Fruit fly (Drosophila melanogaster): Measurements from ENCODE around the gene ACXD.

DNA sequence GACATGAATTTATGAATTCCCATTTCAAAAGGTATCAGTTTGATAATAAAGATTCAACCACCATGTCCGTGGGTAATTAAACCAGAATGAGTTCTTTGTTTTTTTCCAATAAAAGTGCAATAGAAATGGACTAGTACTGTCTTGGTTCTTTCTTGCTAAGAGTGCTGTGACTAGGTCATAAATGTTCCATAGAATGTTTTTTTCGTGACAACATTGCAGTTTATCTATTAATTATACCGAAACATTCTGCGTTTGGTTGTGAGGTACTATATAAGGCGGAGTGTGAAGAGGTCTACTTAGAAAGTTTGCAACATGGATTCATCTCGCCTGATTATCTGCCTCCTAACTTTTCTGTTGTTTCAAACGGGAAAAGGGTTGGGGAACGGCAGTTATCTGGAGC lies 30.1 kb downstream of the ACXD start, which contains the start of gene obst-I:
- TF ChIP-seq CG7045 (GFP tag; optimal IDR thresholded peaks at IDR 0.05) (no peak), CG1620 (GFP tag; optimal IDR thresholded peaks at IDR 0.05) (no peak), CG14711 (tag; optimal IDR thresholded peaks at IDR 0.05) (no peak), toe (GFP tag; optimal IDR thresholded peaks at IDR 0.05) (no peak), Hr96 (GFP tag; optimal IDR thresholded peaks at IDR 0.05) (no peak), CG7101 (tag; optimal IDR thresholded peaks at IDR 0.05) (no peak), pad (GFP tag; optimal IDR thresholded peaks at IDR 0.05) (no peak), ovo (GFP tag; optimal IDR thresholded peaks at IDR 0.05) (no peak), Clk (GFP tag; optimal IDR thresholded peaks at IDR 0.05) (no peak)
